Fruit fly (Drosophila melanogaster) whole organism: ENCODE results near the gene ich.
A peak's percentile ranks its signal among the peaks of the same experiment; 100 is the strongest.

Experiments used
- CG8478 ChIP-seq: fragments of >200 bp; optimal IDR thresholded peaks from 2 replicates; lab custom pipeline; 2018; ENCODE audit warnings: inconsistent platforms
- Dll ChIP-seq: fragments of >200 bp; optimal IDR thresholded peaks from 2 replicates; lab custom pipeline; 2017
- EcR ChIP-seq, 2 experiments: fragments of >200 bp; optimal IDR thresholded peaks; 2 replicates each; lab custom pipeline; 2017; ENCODE audit warnings: missing biosample characterization in 2 of 2, missing genetic modification characterization in 2 of 2, missing genetic modification reagents in 2 of 2
- pan ChIP-seq: fragments of >200 bp; optimal IDR thresholded peaks from 2 replicates; lab custom pipeline; 2017
- psq ChIP-seq: fragments of >200 bp; optimal IDR thresholded peaks from 2 replicates; lab custom pipeline; 2017
- usp ChIP-seq: fragments of >200 bp; optimal IDR thresholded peaks from 2 replicates; lab custom pipeline; 2017; ENCODE audit warnings: missing biosample characterization, missing genetic modification characterization, mixed read lengths

ich gene

dm6 chr3R:8921880-8922279, 41.0 kb downstream of the ich start:
- TF ChIP-seq Dll (no peak), CG8478 (no peak), EcR (GFP tag; optimal IDR thresholded peaks at IDR 0.05; lab: Kevin White, UChicago) (no peak), pan (no peak), usp (no peak), psq (lab: Kevin White, UChicago) (no peak)

DNA sequence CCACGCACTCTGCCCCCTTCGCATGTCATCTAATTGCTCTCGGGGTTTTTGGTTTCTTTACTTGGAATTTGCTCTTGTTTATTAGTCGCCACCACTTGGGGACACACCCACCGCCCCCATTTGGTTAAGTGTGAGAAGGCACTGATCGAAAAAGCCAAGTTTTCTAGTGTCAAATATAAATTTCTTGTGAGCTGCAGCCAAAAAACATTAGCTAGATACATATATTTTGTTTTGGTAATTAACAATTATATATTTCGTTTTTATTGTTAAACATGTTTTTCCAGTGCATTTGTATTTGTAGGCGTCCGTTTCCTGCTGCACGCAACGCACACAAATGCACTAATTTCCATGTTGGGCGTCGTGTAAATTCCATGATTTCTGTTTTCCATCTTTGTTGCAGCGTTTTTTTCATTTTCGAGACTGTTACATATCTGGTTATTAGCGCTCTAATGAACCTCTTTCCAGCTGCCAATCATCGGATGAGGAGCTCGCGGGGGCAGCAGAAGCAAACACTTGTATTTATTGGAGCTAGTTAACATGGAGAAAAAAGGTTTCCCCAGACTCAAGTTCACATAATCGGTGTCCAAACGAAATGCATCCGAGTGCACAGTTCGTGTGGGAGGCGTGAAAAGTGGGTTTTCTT, 42.6 kb downstream of the ich start:
- TF ChIP-seq EcR (GFP tag; optimal IDR thresholded peaks at IDR 0.05; lab: Kevin White, UChicago) (no peak), psq (lab: Kevin White, UChicago) (no peak), usp (no peak), Dll (no peak), CG8478 (no peak), pan (no peak)

DNA sequence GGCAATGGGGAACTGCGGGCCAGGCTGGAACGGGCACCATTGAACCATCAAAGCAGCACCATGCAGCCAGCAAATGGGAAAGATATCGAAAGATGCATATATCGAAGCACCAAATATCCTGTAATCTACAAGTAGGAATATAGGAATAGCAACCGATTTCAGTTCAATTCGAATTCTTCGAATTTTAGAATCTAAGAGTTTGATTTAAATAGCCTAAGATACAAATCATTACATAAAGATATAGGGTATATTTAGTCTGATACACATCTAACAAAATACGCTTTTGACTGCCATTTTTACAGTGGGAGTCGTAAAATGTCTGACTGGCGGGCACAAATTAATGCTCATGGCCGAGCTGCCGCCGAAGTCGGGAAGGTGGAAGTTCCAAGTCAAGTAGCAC, 44.0 kb downstream of the ich start:
- TF ChIP-seq psq (lab: Kevin White, UChicago) (no peak), usp (no peak), pan (peak; percentile 11)

- TF ChIP-seq CG8478 (no peak), usp (no peak), pan (no peak), Dll (no peak), EcR (GFP tag; optimal IDR thresholded peaks at IDR 0.05; lab: Kevin White, UChicago) (no peak), psq (lab: Kevin White, UChicago) (no peak)
Measured at dm6 chr3R:8915537-8916332, 47.1 kb downstream of the ich start.

dm6 chr3R:8914919-8915318, 47.9 kb downstream of the ich start:
- TF ChIP-seq EcR (GFP tag; optimal IDR thresholded peaks at IDR 0.05; lab: Kevin White, UChicago): peak in 1 of 2 experiments; percentile 36
- TF ChIP-seq Dll: no peak
